Worm (Caenorhabditis elegans): ENCODE results near the gene R11G1.7.

Gene R11G1.7

ce11 chrX:3650100-3650809, 5.8 kb upstream of the R11G1.7 start, which contains the start of the genes sax-1 and R11G1.2 (continued):
- peak; percentile 54 for TF ChIP-seq tbx-2 (tag; optimal IDR thresholded peaks at IDR 0.05)
- no peak for TF ChIP-seq lin-11 (tag; optimal IDR thresholded peaks at IDR 0.05)
- TF ChIP-seq K09A11.1 (tag; optimal IDR thresholded peaks at IDR 0.05; ENCODE audit: insufficient read depth), result no peak
- TF ChIP-seq dmd-4 (tag; optimal IDR thresholded peaks at IDR 0.05; ENCODE audit: borderline replicate concordance), result no peak
- no peak for TF ChIP-seq pha-4 (tag; optimal IDR thresholded peaks at IDR 0.05)
- TF ChIP-seq unc-42 (tag; optimal IDR thresholded peaks at IDR 0.05), result no peak
- TF ChIP-seq fkh-6 (tag; optimal IDR thresholded peaks at IDR 0.05), result no peak
- no peak for TF ChIP-seq eyg-1 (tag; optimal IDR thresholded peaks at IDR 0.05)
- peak; percentile 43 for TF ChIP-seq ceh-30 (tag; optimal IDR thresholded peaks at IDR 0.05)
- TF ChIP-seq sox-2 (GFP tag; IDR thresholded peaks at IDR 0.05), result peak; percentile 53
- TF ChIP-seq elt-4 (tag; optimal IDR thresholded peaks at IDR 0.05), result no peak
- TF ChIP-seq zip-5 (tag; optimal IDR thresholded peaks at IDR 0.05), result no peak

ce11 chrX:3654623-3655022, 1.4 kb upstream of the R11G1.7 start, which contains the start of gene R11G1.11:
Gene R11G1.11, plus strand, starts transcription at chrX:3654923.
- TF ChIP-seq hlh-8 (tag; optimal IDR thresholded peaks at IDR 0.05) (no peak), ceh-45 (GFP tag; IDR thresholded peaks at IDR 0.05) (no peak), nfya-1 (tag; optimal IDR thresholded peaks at IDR 0.05) (no peak), ceh-14 (tag; optimal IDR thresholded peaks at IDR 0.05) (no peak), madf-2 (tag; optimal IDR thresholded peaks at IDR 0.05) (no peak), ceh-19 (GFP tag; optimal IDR thresholded peaks at IDR 0.05) (no peak), mec-3 (tag; optimal IDR thresholded peaks at IDR 0.05; ENCODE audit: borderline replicate concordance) (no peak), ahr-1 (tag; optimal IDR thresholded peaks at IDR 0.05) (no peak), ceh-18 (tag; optimal IDR thresholded peaks at IDR 0.05) (no peak), pat-9 (tag; optimal IDR thresholded peaks at IDR 0.05) (no peak), ref-2 (tag; optimal IDR thresholded peaks at IDR 0.05) (no peak), T23F11.4 (GFP tag; optimal IDR thresholded peaks at IDR 0.05) (no peak), pros-1 (tag; optimal IDR thresholded peaks at IDR 0.05) (no peak), fkh-10 (GFP tag; optimal IDR thresholded peaks at IDR 0.05) (no peak), Y22D7AL.16 (tag; optimal IDR thresholded peaks at IDR 0.05) (no peak), npax-4 (tag; optimal IDR thresholded peaks at IDR 0.05) (no peak)

ce11 chrX:3659192-3659591, 3.1 kb downstream of the R11G1.7 start, which contains the start of gene R11G1.1:
Gene R11G1.1, plus strand, starts transcription at chrX:3659492.
- TF ChIP-seq ref-2 (tag; optimal IDR thresholded peaks at IDR 0.05) (no peak), ceh-31 (tag; optimal IDR thresholded peaks at IDR 0.05) (no peak), fkh-6 (tag; optimal IDR thresholded peaks at IDR 0.05) (no peak), ceh-18 (tag; optimal IDR thresholded peaks at IDR 0.05) (no peak), ama-1 (optimal IDR thresholded peaks at IDR 0.05) (no peak), pat-9 (tag; optimal IDR thresholded peaks at IDR 0.05) (no peak), ceh-6 (GFP tag; optimal IDR thresholded peaks at IDR 0.05) (no peak), nfya-1 (tag; optimal IDR thresholded peaks at IDR 0.05) (no peak)

- no peak for TF ChIP-seq ceh-48 (tag; optimal IDR thresholded peaks at IDR 0.05)
- TF ChIP-seq nfya-1 (tag; optimal IDR thresholded peaks at IDR 0.05), result no peak
- no peak for TF ChIP-seq lim-6 (tag; optimal IDR thresholded peaks at IDR 0.05)
- no peak for TF ChIP-seq unc-86 (tag; optimal IDR thresholded peaks at IDR 0.05)
- TF ChIP-seq hlh-30 (tag; optimal IDR thresholded peaks at IDR 0.05; ENCODE audit: insufficient read depth), result no peak
- TF ChIP-seq syd-9 (tag; optimal IDR thresholded peaks at IDR 0.05), result no peak
- TF ChIP-seq pag-3 (tag; optimal IDR thresholded peaks at IDR 0.05; ENCODE audit: borderline replicate concordance), result no peak
- TF ChIP-seq nhr-232 (tag; optimal IDR thresholded peaks at IDR 0.05), result no peak
- TF ChIP-seq unc-3 (GFP tag; conservative IDR thresholded peaks at IDR 0.05), result no peak
- no peak for TF ChIP-seq unc-3 (tag; optimal IDR thresholded peaks at IDR 0.05)
- no peak for TF ChIP-seq hlh-8 (tag; optimal IDR thresholded peaks at IDR 0.05)
- no peak for TF ChIP-seq dmd-4 (tag; optimal IDR thresholded peaks at IDR 0.05; ENCODE audit: borderline replicate concordance)
- TF ChIP-seq pat-9 (tag; optimal IDR thresholded peaks at IDR 0.05), result no peak
- TF ChIP-seq hlh-15 (tag; optimal IDR thresholded peaks at IDR 0.05), result no peak
- no peak for TF ChIP-seq K02D7.2 (tag; optimal IDR thresholded peaks at IDR 0.05)
- no peak for TF ChIP-seq elt-2 (tag; optimal IDR thresholded peaks at IDR 0.05)
These were observed 12.8 kb downstream of the R11G1.7 start, which contains the start of gene snet-1 for ce11 chrX:3668842-3669241. Gene snet-1, minus strand, starts transcription at chrX:3668942.
